Worm (Caenorhabditis elegans) whole organism, early embryonic: Measurements from ENCODE around the gene F10B5.3.

ENCODE experiments used
- ama-1 ChIP-seq: fragments of 150-350 bp; optimal IDR thresholded peaks from 2 replicates; lab custom pipeline; 2014
- ceh-13 ChIP-seq: fragments of 200-800 bp; sonication (Bioruptor generic); optimal IDR thresholded peaks from 2 replicates; lab custom pipeline; 2018; ENCODE audit warnings: mild to moderate bottlenecking, missing genetic modification characterization, missing compliant biosample characterization
- flt-1 ChIP-seq: fragments of 200-800 bp; sonication (Bioruptor generic); IDR thresholded peaks from 2 replicates; pipeline ENCODE4 v1.3.6; 2022; ENCODE audit warnings: missing genetic modification characterization, missing compliant biosample characterization
- hmbx-1 ChIP-seq: sonication (generic microtip); optimal IDR thresholded peaks from 2 replicates; lab custom pipeline; 2016; ENCODE audit warnings: mild to moderate bottlenecking, missing genetic modification characterization, missing compliant biosample characterization
- hnd-1 ChIP-seq: sonication (generic microtip); optimal IDR thresholded peaks from 2 replicates; lab custom pipeline; 2016; ENCODE audit warnings: missing genetic modification characterization, missing compliant biosample characterization
- sea-1 ChIP-seq: fragments of 200-800 bp; sonication (Bioruptor generic); conservative IDR thresholded peaks from 2 replicates; pipeline ENCODE4 v1.3.6; 2022; ENCODE audit warnings: missing genetic modification characterization, missing compliant biosample characterization

DNA sequence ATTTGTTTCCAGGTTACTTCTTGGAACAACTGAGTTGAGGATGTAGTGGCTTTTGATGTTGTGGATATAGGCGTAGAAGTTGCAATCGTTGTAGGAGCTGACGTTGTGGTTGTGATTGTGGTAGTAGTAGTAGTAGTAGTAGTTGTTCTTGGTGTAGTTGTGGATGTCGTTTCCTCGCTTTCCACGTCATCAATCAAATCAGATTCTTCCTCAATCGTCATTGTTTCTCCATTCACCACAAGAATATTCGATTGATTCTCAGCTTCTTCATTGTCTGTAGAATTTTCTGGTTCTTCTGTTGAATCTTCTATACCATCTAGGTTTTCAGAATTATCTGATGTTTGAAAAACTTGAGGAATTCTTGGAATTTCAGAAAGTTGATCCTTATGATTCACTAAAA lies 28.8 kb upstream of the F10B5.3 start:
- TF ChIP-seq hmbx-1 (tag; lab: Kevin White, UChicago) (no peak), sea-1 (GFP tag; lab: Robert Waterston, UW) (no peak), ama-1 (lab: Kevin White, UChicago) (no peak), ceh-13 (GFP tag; lab: Kevin White, UChicago) (no peak), hnd-1 (no peak), flt-1 (GFP tag; lab: Robert Waterston, UW) (no peak)
